Fruit fly (Drosophila melanogaster): ENCODE measurements around the gene CG9072.

The CG9072 gene

dm6 chrX:15120116-15120515 is 24.3 kb upstream of the CG9072 start (continued):
- TF ChIP-seq CG13624 (GFP tag; optimal IDR thresholded peaks at IDR 0.05) = peak; percentile 33
- peak; percentile 58 for TF ChIP-seq CG30403 (GFP tag; optimal IDR thresholded peaks at IDR 0.05)
- TF ChIP-seq Mes4 (GFP tag; optimal IDR thresholded peaks at IDR 0.05) = no peak
- no peak for TF ChIP-seq CG17829 (tag; optimal IDR thresholded peaks at IDR 0.05)
- TF ChIP-seq CG7987 (GFP tag; optimal IDR thresholded peaks at IDR 0.05) = no peak
- TF ChIP-seq H15 (GFP tag; IDR thresholded peaks at IDR 0.05) = 0 out of 3 replicates have a peak, but pooled peaks have one; percentile 16
- TF ChIP-seq CG12942 (GFP tag; optimal IDR thresholded peaks at IDR 0.05) = no peak
- TF ChIP-seq Antp (GFP tag; optimal IDR thresholded peaks at IDR 0.05) = no peak
- TF ChIP-seq vnd (GFP tag; IDR thresholded peaks at IDR 0.05; ENCODE audit: partially characterized antibody) = no peak
- TF ChIP-seq scrt (GFP tag; optimal IDR thresholded peaks at IDR 0.05) = peak; percentile 11
- TF ChIP-seq tap (tag; optimal IDR thresholded peaks at IDR 0.05) = peak; percentile 23
- no peak for TF ChIP-seq HLH4C (GFP tag; IDR thresholded peaks at IDR 0.05; ENCODE audit: partially characterized antibody)
- TF ChIP-seq cas (GFP tag; IDR thresholded peaks at IDR 0.05) = 0 out of 2 replicates have a peak, but pooled peaks have one; percentile 5
- no peak for TF ChIP-seq CG17186 (GFP tag; optimal IDR thresholded peaks at IDR 0.05)
- TF ChIP-seq unc-4 (GFP tag; IDR thresholded peaks at IDR 0.05; ENCODE audit: partially characterized antibody) = no peak
- TF ChIP-seq dmrt99B (tag; optimal IDR thresholded peaks at IDR 0.05) = peak; percentile 60
- TF ChIP-seq Ada2b (GFP tag; IDR thresholded peaks at IDR 0.05) = peak; percentile 9; the same call in 1 of the 2 replicates
- TF ChIP-seq Ravus (GFP tag; IDR thresholded peaks at IDR 0.05) = no peak
- no peak for TF ChIP-seq ro (GFP tag; IDR thresholded peaks at IDR 0.05)
- no peak for TF ChIP-seq gce (GFP tag; IDR thresholded peaks at IDR 0.05)
- TF ChIP-seq sob (GFP tag; IDR thresholded peaks at IDR 0.05) = peak; percentile 48; the same call in 1 of the 2 replicates
- peak; percentile 35 for TF ChIP-seq Fer1 (GFP tag; optimal IDR thresholded peaks at IDR 0.05)
- TF ChIP-seq CG11247 (GFP tag; IDR thresholded peaks at IDR 0.05) = peak; percentile 45; the same call in 1 of the 2 replicates
- TF ChIP-seq CG11695 (GFP tag; IDR thresholded peaks at IDR 0.05) = peak; percentile 67; the same call in 2 of the 3 replicates
- no peak for TF ChIP-seq tup (GFP tag; optimal IDR thresholded peaks at IDR 0.05)
- TF ChIP-seq Adf1 (GFP tag; IDR thresholded peaks at IDR 0.05) = 0 out of 2 replicates have a peak, but pooled peaks have one; percentile 26
- TF ChIP-seq insv (GFP tag; optimal IDR thresholded peaks at IDR 0.05) = no peak
- peak; percentile 17; the same call in 1 of the 4 replicates for TF ChIP-seq Gug (GFP tag; IDR thresholded peaks at IDR 0.05)
- TF ChIP-seq Meics (GFP tag; optimal IDR thresholded peaks at IDR 0.05) = peak; percentile 61
- TF ChIP-seq ttk (GFP tag; IDR thresholded peaks at IDR 0.05) = 0 out of 2 replicates have a peak, but pooled peaks have one; percentile 15
- TF ChIP-seq Elba2 (GFP tag; optimal IDR thresholded peaks at IDR 0.05) = no peak
- no peak for TF ChIP-seq zen2 (GFP tag; IDR thresholded peaks at IDR 0.05; ENCODE audit: partially characterized antibody)
- TF ChIP-seq CG3163 (GFP tag; optimal IDR thresholded peaks at IDR 0.05) = no peak
- no peak for TF ChIP-seq CG13287 (GFP tag; IDR thresholded peaks at IDR 0.05; ENCODE audit: partially characterized antibody)
- no peak for TF ChIP-seq mld (GFP tag; IDR thresholded peaks at IDR 0.05; ENCODE audit: partially characterized antibody)
- TF ChIP-seq hth (optimal IDR thresholded peaks at IDR 0.05) = no peak
- no peak for TF ChIP-seq hbn (GFP tag; IDR thresholded peaks at IDR 0.05; ENCODE audit: partially characterized antibody)
- TF ChIP-seq cad (GFP tag; optimal IDR thresholded peaks at IDR 0.05) = no peak
- TF ChIP-seq sima (GFP tag; optimal IDR thresholded peaks at IDR 0.05) = no peak
- TF ChIP-seq dpn (GFP tag; optimal IDR thresholded peaks at IDR 0.05) = peak; percentile 27 to 33
- TF ChIP-seq Hr78 (GFP tag; optimal IDR thresholded peaks at IDR 0.05) = no peak
- TF ChIP-seq sisA (GFP tag; IDR thresholded peaks at IDR 0.05) = peak; percentile 40
- TF ChIP-seq jing (GFP tag; optimal IDR thresholded peaks at IDR 0.05) = no peak
- TF ChIP-seq CG12219 (GFP tag; optimal IDR thresholded peaks at IDR 0.05) = peak; percentile 9
- TF ChIP-seq Ptx1 (GFP tag; IDR thresholded peaks at IDR 0.05) = peak; percentile 44
- TF ChIP-seq Eip74EF (GFP tag; optimal IDR thresholded peaks at IDR 0.05) = no peak
- no peak for TF ChIP-seq CG17802 (tag; optimal IDR thresholded peaks at IDR 0.05)
- no peak for TF ChIP-seq CG10979 (tag; optimal IDR thresholded peaks at IDR 0.05)
- TF ChIP-seq CG6272 (GFP tag; IDR thresholded peaks at IDR 0.05) = no peak
- no peak for TF ChIP-seq pan (optimal IDR thresholded peaks at IDR 0.05)
- TF ChIP-seq pan (GFP tag; optimal IDR thresholded peaks at IDR 0.05 in 1 of 2, IDR thresholded peaks at IDR 0.05 in 1 of 2) = no peak

Data from whole organism, embryonic.